Fruit fly (Drosophila melanogaster) whole organism, pupa: ENCODE results near the gene CG10194.

Experiments
- CG10348 ChIP-seq: fragments of 200-800 bp; sonication (Bioruptor generic); IDR thresholded peaks from 2 replicates; pipeline ENCODE4 v1.3.6; 2022; ENCODE audit warnings: missing biosample characterization, missing genetic modification characterization
- CG12605 ChIP-seq: fragments of 200-800 bp; sonication (Bioruptor generic); IDR thresholded peaks from 2 replicates; pipeline ENCODE4 v1.3.6; 2022; ENCODE audit warnings: missing biosample characterization, missing genetic modification characterization
- CG13204 ChIP-seq: fragments of 200-800 bp; sonication (Bioruptor generic); optimal IDR thresholded peaks from 2 replicates; lab custom pipeline; 2018; ENCODE audit warnings: missing biosample characterization, mild to moderate bottlenecking, missing genetic modification characterization, moderate library complexity
- CG14655 ChIP-seq: fragments of 200-800 bp; sonication (Bioruptor generic); optimal IDR thresholded peaks from 3 replicates; lab custom pipeline; 2017; ENCODE audit warnings: mild to moderate bottlenecking, missing biosample characterization, missing genetic modification reagents, missing genetic modification characterization
- CG15710 ChIP-seq: fragments of 200-800 bp; sonication (Bioruptor generic); optimal IDR thresholded peaks from 2 replicates; lab custom pipeline; 2018; ENCODE audit warnings: missing biosample characterization, mild to moderate bottlenecking, missing genetic modification characterization, moderate library complexity
- CG17806 ChIP-seq: fragments of 200-800 bp; sonication (Bioruptor generic); optimal IDR thresholded peaks from 2 replicates; lab custom pipeline; 2018; ENCODE audit warnings: missing biosample characterization, mild to moderate bottlenecking, missing genetic modification characterization, moderate library complexity
- CG32121 ChIP-seq: fragments of 200-800 bp; sonication (Bioruptor generic); IDR thresholded peaks from 2 replicates; pipeline ENCODE4 v1.3.6; 2022; ENCODE audit warnings: missing biosample characterization, missing genetic modification characterization
- CG34367 ChIP-seq: fragments of 200-800 bp; sonication (Bioruptor generic); optimal IDR thresholded peaks from 2 replicates; lab custom pipeline; 2018; ENCODE audit warnings: missing biosample characterization, mild to moderate bottlenecking, missing genetic modification characterization
- CG4496 ChIP-seq: fragments of 200-800 bp; sonication (Bioruptor generic); IDR thresholded peaks from 3 replicates; pipeline ENCODE4 v1.3.6; 2022; ENCODE audit warnings: missing biosample characterization, missing genetic modification characterization
- CG8159 ChIP-seq: fragments of 200-800 bp; sonication (Bioruptor generic); optimal IDR thresholded peaks from 3 replicates; lab custom pipeline; 2018; ENCODE audit warnings: missing biosample characterization, mild to moderate bottlenecking, missing genetic modification characterization, moderate library complexity
- CG8301 ChIP-seq: fragments of 200-800 bp; sonication (Bioruptor generic); optimal IDR thresholded peaks from 2 replicates; lab custom pipeline; 2018; ENCODE audit warnings: missing biosample characterization, mild to moderate bottlenecking, missing genetic modification characterization
- CG9948 ChIP-seq: fragments of 200-800 bp; sonication (Bioruptor generic); optimal IDR thresholded peaks from 2 replicates; lab custom pipeline; 2018; ENCODE audit warnings: missing biosample characterization, mild to moderate bottlenecking, missing genetic modification characterization, moderate library complexity
- D1 ChIP-seq: fragments of 200-800 bp; sonication (Bioruptor generic); optimal IDR thresholded peaks from 2 replicates; lab custom pipeline; 2018; ENCODE audit warnings: missing biosample characterization, mild to moderate bottlenecking, missing genetic modification characterization, moderate library complexity
- EcR ChIP-seq: fragments of 200-800 bp; sonication (Bioruptor generic); optimal IDR thresholded peaks from 3 replicates; lab custom pipeline; 2019; ENCODE audit warnings: missing biosample characterization, missing genetic modification characterization, mild to moderate bottlenecking, moderate library complexity, missing genetic modification reagents
- Ets98B ChIP-seq: fragments of 200-800 bp; sonication (Bioruptor generic); IDR thresholded peaks from 2 replicates; pipeline ENCODE4 v1.3.6; 2022; ENCODE audit warnings: missing biosample characterization, missing genetic modification characterization
- Pif1A ChIP-seq: fragments of 200-800 bp; sonication (Bioruptor generic); optimal IDR thresholded peaks from 3 replicates; lab custom pipeline; 2016; ENCODE audit warnings: missing biosample characterization, missing genetic modification characterization
- Pif1B ChIP-seq: fragments of 200-800 bp; sonication (Bioruptor generic); optimal IDR thresholded peaks from 3 replicates; lab custom pipeline; 2016; ENCODE audit warnings: missing biosample characterization, missing genetic modification characterization
- Snoo ChIP-seq: fragments of 200-800 bp; sonication (Bioruptor generic); optimal IDR thresholded peaks from 3 replicates; lab custom pipeline; 2017; ENCODE audit warnings: missing biosample characterization, mild to moderate bottlenecking, missing genetic modification characterization, inconsistent platforms
- fd96Ca ChIP-seq: fragments of 200-800 bp; sonication (Bioruptor generic); IDR thresholded peaks from 3 replicates; pipeline ENCODE4 v1.3.6; 2022; ENCODE audit warnings: missing biosample characterization, missing genetic modification characterization
- gl ChIP-seq: fragments of 200-800 bp; sonication (Bioruptor generic); optimal IDR thresholded peaks from 2 replicates; lab custom pipeline; 2018; ENCODE audit warnings: missing biosample characterization, mild to moderate bottlenecking, missing genetic modification characterization
- rn ChIP-seq: fragments of 200-800 bp; sonication (Bioruptor generic); IDR thresholded peaks from 2 replicates; pipeline ENCODE4 v1.3.6; 2022; ENCODE audit warnings: missing biosample characterization, missing genetic modification characterization

Gene CG10194

DNA sequence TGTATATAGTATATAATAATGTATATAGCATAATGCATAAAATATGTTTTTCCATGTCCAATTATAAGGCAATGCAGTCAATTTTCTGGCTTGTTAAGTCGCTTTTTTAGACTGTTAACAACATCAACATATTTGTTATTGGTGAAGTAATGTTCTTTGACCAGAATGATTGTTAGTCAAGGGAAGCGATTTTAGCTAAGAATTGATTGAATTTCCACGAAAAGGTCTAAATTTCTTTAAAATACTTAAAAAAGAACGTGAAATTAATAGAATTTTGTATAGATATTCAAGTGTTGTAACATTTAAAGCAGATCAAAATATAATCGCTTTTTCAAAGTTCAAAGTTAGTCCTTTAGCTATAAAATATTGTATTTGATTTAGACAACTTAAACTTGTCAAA, 26.5 kb downstream of the CG10194 start:
- TF ChIP-seq CG32121 (GFP tag; lab: Robert Waterston, UW), result no peak
- peak; percentile 2 for TF ChIP-seq Pif1A (GFP tag; lab: Kevin White, UChicago)
- TF ChIP-seq EcR (GFP tag; lab: Kevin White, UChicago), result no peak
- no peak for TF ChIP-seq Ets98B
- TF ChIP-seq CG8159, result no peak
- no peak for TF ChIP-seq gl (tag; lab: Kevin White, UChicago)
- 0 out of 2 replicates have a peak, but pooled peaks have one; percentile 7 for TF ChIP-seq CG12605 (GFP tag; lab: Robert Waterston, UW)
- TF ChIP-seq Pif1B (GFP tag; lab: Kevin White, UChicago), result no peak
- peak; percentile 70 for TF ChIP-seq CG14655
- peak; percentile 23 for TF ChIP-seq CG9948 (tag; lab: Kevin White, UChicago)
- no peak for TF ChIP-seq CG17806 (tag; lab: Kevin White, UChicago)
- no peak for TF ChIP-seq fd96Ca (GFP tag; lab: Robert Waterston, UW)
- no peak for TF ChIP-seq D1 (tag; lab: Kevin White, UChicago)
- TF ChIP-seq Snoo (tag; lab: Kevin White, UChicago), result no peak
- TF ChIP-seq CG34367 (tag; lab: Kevin White, UChicago), result no peak
- no peak for TF ChIP-seq rn (GFP tag; lab: Robert Waterston, UW)
- TF ChIP-seq CG8301 (tag; lab: Kevin White, UChicago), result peak; percentile 8

DNA sequence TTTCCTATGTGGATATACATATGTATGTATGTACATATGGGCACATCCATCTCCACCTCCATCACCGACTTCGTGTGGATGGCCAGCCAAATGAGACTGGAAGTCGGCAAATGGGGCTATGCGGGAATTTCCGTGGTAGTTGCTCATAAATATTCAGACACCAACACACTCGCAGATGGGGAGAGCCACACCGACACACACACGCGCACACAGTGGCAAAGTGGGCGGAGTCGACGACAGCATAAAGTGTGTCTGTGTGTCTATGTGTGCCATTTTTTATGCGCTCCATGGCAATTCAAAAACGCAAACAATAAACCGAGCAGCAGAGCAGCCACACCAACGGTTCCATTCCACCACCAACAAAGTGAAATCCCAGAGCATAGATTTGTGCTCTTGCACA, 27.0 kb downstream of the CG10194 start:
- TF ChIP-seq Ets98B, result peak; percentile 19; the same call in 1 of the 2 replicates
- no peak for TF ChIP-seq EcR (GFP tag; lab: Kevin White, UChicago)
- no peak for TF ChIP-seq CG8159
- no peak for TF ChIP-seq CG15710
- no peak for TF ChIP-seq D1 (tag; lab: Kevin White, UChicago)
- no peak for TF ChIP-seq Pif1A (GFP tag; lab: Kevin White, UChicago)
- TF ChIP-seq CG4496 (GFP tag; lab: Robert Waterston, UW), result peak; percentile 72; the same call in 2 of the 3 replicates
- TF ChIP-seq CG14655, result no peak
- no peak for TF ChIP-seq gl (tag; lab: Kevin White, UChicago)
- TF ChIP-seq Pif1B (GFP tag; lab: Kevin White, UChicago), result no peak
- no peak for TF ChIP-seq CG8301 (tag; lab: Kevin White, UChicago)

DNA sequence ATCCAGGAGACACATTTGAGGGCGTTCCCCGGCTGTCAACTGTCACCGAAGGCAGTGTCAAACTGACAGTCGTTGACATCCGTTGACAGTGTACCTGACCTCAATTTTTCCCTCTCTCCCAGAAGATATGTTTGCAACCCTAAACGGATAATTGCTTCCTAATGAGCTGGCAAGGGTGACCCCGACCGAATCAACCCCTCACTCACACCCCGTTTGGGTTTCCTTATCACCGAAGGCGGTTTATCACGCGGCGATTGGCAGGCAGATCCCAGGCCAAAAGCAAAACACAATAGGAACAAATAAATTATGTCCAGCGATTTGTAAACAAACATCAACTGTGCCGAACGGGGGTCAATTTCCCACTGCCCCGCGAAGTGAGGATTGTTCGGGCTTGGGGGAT, 30.5 kb downstream of the CG10194 start:
- TF ChIP-seq gl (tag; lab: Kevin White, UChicago), result no peak
- TF ChIP-seq CG8301 (tag; lab: Kevin White, UChicago), result no peak
- no peak for TF ChIP-seq EcR (GFP tag; lab: Kevin White, UChicago)
- no peak for TF ChIP-seq CG8159
- TF ChIP-seq CG12605 (GFP tag; lab: Robert Waterston, UW), result no peak
- no peak for TF ChIP-seq CG13204 (GFP tag; lab: Kevin White, UChicago)
- TF ChIP-seq CG32121 (GFP tag; lab: Robert Waterston, UW), result no peak
- TF ChIP-seq D1 (tag; lab: Kevin White, UChicago), result no peak
- no peak for TF ChIP-seq fd96Ca (GFP tag; lab: Robert Waterston, UW)
- no peak for TF ChIP-seq CG14655
- no peak for TF ChIP-seq CG4496 (GFP tag; lab: Robert Waterston, UW)
- TF ChIP-seq CG17806 (tag; lab: Kevin White, UChicago), result no peak
- no peak for TF ChIP-seq CG34367 (tag; lab: Kevin White, UChicago)
- no peak for TF ChIP-seq CG9948 (tag; lab: Kevin White, UChicago)
- TF ChIP-seq Pif1A (GFP tag; lab: Kevin White, UChicago), result no peak
- no peak for TF ChIP-seq Ets98B
- no peak for TF ChIP-seq rn (GFP tag; lab: Robert Waterston, UW)
- no peak for TF ChIP-seq CG15710

DNA sequence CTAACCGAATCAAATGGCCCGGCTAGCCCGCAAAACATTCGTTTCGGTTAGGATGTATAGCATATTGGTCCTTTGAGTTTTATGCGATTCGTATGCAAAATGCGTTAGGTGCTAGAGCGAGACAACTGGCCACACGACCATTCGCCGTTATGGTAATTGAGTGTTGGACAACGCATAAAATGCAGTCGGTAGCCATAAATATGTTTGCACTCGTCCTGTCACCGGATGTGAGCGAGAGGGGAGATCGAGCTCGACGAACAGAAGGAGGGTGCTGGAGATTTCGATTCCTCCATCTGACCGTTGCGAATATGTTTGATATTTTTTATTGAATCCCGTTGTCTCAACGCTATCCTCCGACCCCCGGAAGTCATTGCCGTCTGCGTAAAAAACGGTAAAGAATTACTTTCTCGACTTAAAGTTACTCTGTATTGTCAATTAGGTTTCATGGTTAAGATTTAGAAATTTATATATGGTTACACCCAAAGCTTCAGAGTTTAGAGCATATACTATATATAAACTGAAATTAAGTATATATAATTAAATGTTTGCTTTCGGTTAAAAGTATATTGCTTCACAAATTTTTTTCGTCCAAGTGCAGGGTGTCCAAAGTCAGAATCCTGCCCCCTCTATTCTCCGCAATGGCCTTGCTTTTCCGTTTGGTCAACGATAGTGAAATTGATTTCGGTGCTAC, 31.9 kb downstream of the CG10194 start:
- TF ChIP-seq gl (tag; lab: Kevin White, UChicago) (no peak), Pif1B (GFP tag; lab: Kevin White, UChicago) (no peak), CG14655 (no peak), CG34367 (tag; lab: Kevin White, UChicago) (no peak), CG8301 (tag; lab: Kevin White, UChicago) (no peak), CG17806 (tag; lab: Kevin White, UChicago) (no peak), CG15710 (no peak), CG8159 (no peak), D1 (tag; lab: Kevin White, UChicago) (no peak), rn (GFP tag; lab: Robert Waterston, UW) (no peak), CG32121 (GFP tag; lab: Robert Waterston, UW) (no peak), CG4496 (GFP tag; lab: Robert Waterston, UW) (no peak), fd96Ca (GFP tag; lab: Robert Waterston, UW) (no peak), EcR (GFP tag; lab: Kevin White, UChicago) (no peak), CG10348 (GFP tag; lab: Robert Waterston, UW) (no peak), CG13204 (GFP tag; lab: Kevin White, UChicago) (no peak), CG12605 (GFP tag; lab: Robert Waterston, UW) (no peak), Pif1A (GFP tag; lab: Kevin White, UChicago) (no peak)

DNA sequence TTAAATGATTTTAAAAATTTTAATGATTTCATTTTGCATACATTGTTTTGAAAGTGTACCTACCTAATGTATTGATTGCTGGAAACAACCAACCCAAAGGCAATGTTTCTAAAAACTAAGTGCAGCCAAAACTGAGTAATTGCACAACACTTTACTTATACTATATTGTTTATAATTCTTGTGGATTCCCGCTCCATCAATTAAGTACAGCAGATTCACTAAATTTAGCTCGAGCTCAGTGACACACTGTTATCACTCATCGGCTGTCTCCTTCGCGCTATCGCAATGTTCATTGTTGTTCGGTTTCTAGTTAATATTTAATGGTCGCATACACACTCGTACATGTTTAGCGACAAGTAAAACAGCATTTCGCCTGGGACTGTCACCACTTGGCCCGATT, 34.2 kb downstream of the CG10194 start:
- TF ChIP-seq rn (GFP tag; lab: Robert Waterston, UW) (no peak), D1 (tag; lab: Kevin White, UChicago) (no peak), CG4496 (GFP tag; lab: Robert Waterston, UW) (no peak), Ets98B (no peak), CG12605 (GFP tag; lab: Robert Waterston, UW) (no peak), CG8159 (no peak)
